Fruit fly (Drosophila melanogaster) whole organism, embryonic: Measurements from ENCODE around the gene gl.

Source experiments
- CG4282 ChIP-seq: fragments of 200-800 bp; sonication (Bioruptor generic); optimal IDR thresholded peaks from 2 replicates; lab custom pipeline; 2016; ENCODE audit warnings: missing biosample characterization, missing genetic modification characterization
- Ravus ChIP-seq: fragments of 200-800 bp; sonication (Bioruptor generic); IDR thresholded peaks from 2 replicates; pipeline ENCODE4 v1.3.6; 2022; ENCODE audit warnings: missing biosample characterization, missing genetic modification characterization
- dmrt11E ChIP-seq: fragments of 200-800 bp; sonication (Bioruptor generic); optimal IDR thresholded peaks from 3 replicates; lab custom pipeline; 2018; ENCODE audit warnings: missing biosample characterization, mild to moderate bottlenecking, missing genetic modification characterization, moderate library complexity
- odd ChIP-seq: fragments of 200-800 bp; sonication (Bioruptor generic); optimal IDR thresholded peaks from 2 replicates; lab custom pipeline; 2017; ENCODE audit warnings: missing biosample characterization, mild to moderate bottlenecking, missing genetic modification characterization
- pb ChIP-seq: fragments of 200-800 bp; sonication (Bioruptor generic); optimal IDR thresholded peaks from 3 replicates; lab custom pipeline; 2016; ENCODE audit warnings: missing biosample characterization, missing genetic modification characterization
- pum ChIP-seq: fragments of 200-800 bp; sonication (Bioruptor generic); optimal IDR thresholded peaks from 2 replicates; lab custom pipeline; 2016; ENCODE audit warnings: missing biosample characterization, missing genetic modification characterization
- tup ChIP-seq: fragments of 200-800 bp; sonication (Bioruptor generic); optimal IDR thresholded peaks from 2 replicates; lab custom pipeline; 2016; ENCODE audit warnings: missing biosample characterization, mild to moderate bottlenecking, missing genetic modification characterization, moderate library complexity

DNA sequence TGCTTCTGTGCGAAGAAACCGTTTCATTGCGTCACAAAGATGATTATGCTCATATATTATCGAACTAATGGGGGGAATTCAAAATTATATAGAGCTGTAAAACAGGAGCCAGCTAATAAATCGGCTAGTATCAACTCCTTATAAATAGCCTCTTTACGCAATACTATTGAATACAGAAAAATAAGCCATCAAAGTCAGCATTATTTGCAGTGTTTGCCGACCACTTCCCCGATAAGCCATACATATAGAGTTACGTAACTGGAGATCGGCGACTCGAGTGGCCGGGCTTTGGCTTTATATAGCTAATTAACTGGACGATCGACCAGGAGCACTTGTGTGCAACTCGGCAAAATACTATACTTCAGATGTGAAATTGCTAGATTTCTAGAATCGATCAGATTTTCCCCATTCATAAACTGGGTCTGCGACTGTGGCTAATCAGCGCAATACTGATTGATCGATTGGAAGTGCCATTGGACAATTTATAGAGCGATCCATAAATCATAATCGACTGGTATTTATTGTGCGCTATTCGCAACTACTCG lies 25.4 kb upstream of the gl start:
- TF ChIP-seq pb, result no peak
- TF ChIP-seq CG4282 (GFP tag; lab: Kevin White, UChicago), result no peak
- TF ChIP-seq Ravus (GFP tag; lab: Robert Waterston, UW), result no peak
- TF ChIP-seq dmrt11E (tag; lab: Kevin White, UChicago), result no peak
- TF ChIP-seq odd (GFP tag; lab: Kevin White, UChicago), result no peak
- no peak for TF ChIP-seq tup (GFP tag; lab: Kevin White, UChicago)
- TF ChIP-seq pum (GFP tag; lab: Kevin White, UChicago), result no peak
